ENCODE assay signal across 3 worm cellular contexts in genomic region chrX:8925443-8925842, ce11.
A peak's percentile ranks its signal among the peaks of the same experiment; 100 is the strongest.
TF ChIP-seq lines count a peak whose summit lies in the region.

No protein-coding gene starts in this region.

TF ChIP-seq in whole organism, L4 larva, 104 proteins besides CTCF, POLR2A, EP300 and RAD21 (continued from another document):
- TF ChIP-seq arid-1 (GFP tag; conservative IDR thresholded peaks at IDR 0.05; lab: Robert Waterston, UW) = peak; percentile 67; the same call in 1 of the 2 replicates
- no peak for TF ChIP-seq nhr-76 (tag; optimal IDR thresholded peaks at IDR 0.05; lab: Kevin White, UChicago)
- TF ChIP-seq mep-1 (tag; optimal IDR thresholded peaks at IDR 0.05; lab: Kevin White, UChicago) = peak; percentile 15
- peak in 1 of 2 experiments; percentile 24 for TF ChIP-seq hif-1 (tag; optimal IDR thresholded peaks at IDR 0.05; lab: Kevin White, UChicago)
- TF ChIP-seq F37D6.2 (tag; optimal IDR thresholded peaks at IDR 0.05; lab: Kevin White, UChicago) = no peak
- TF ChIP-seq hmg-1.1 (GFP tag; IDR thresholded peaks at IDR 0.05; lab: Robert Waterston, UW) = peak; percentile 58; the same call in 1 of the 2 replicates
- no peak for TF ChIP-seq sdz-12 (GFP tag; optimal IDR thresholded peaks at IDR 0.05; lab: Kevin White, UChicago)
- TF ChIP-seq mes-2 (tag; optimal IDR thresholded peaks at IDR 0.05; lab: Kevin White, UChicago; ENCODE audit: poor library complexity, severe bottlenecking) = no peak
- TF ChIP-seq daf-12 (tag; optimal IDR thresholded peaks at IDR 0.05; lab: Kevin White, UChicago) = no peak
- TF ChIP-seq snpc-1.2 (GFP tag; IDR thresholded peaks at IDR 0.05; lab: Robert Waterston, UW) = peak; percentile 83
- no peak for TF ChIP-seq nhr-102 (tag; optimal IDR thresholded peaks at IDR 0.05; lab: Kevin White, UChicago)
- no peak for TF ChIP-seq zfp-2 (tag; optimal IDR thresholded peaks at IDR 0.05; lab: Kevin White, UChicago)
- TF ChIP-seq Y105C5A.15 (GFP tag; IDR thresholded peaks at IDR 0.05; lab: Robert Waterston, UW) = no peak
- TF ChIP-seq daf-16 (GFP tag; optimal IDR thresholded peaks at IDR 0.05; lab: Kevin White, UChicago) = peak in 1 of 2 experiments; percentile 42
- peak; percentile 34 for TF ChIP-seq daf-16 (tag; optimal IDR thresholded peaks at IDR 0.05; lab: Kevin White, UChicago)
- TF ChIP-seq snpc-4 (tag; optimal IDR thresholded peaks at IDR 0.05; lab: Kevin White, UChicago) = no peak
- no peak for TF ChIP-seq ces-1 (GFP tag; optimal IDR thresholded peaks at IDR 0.05; lab: Kevin White, UChicago)
- peak; percentile 51; the same call in 1 of the 2 replicates for TF ChIP-seq daf-19 (GFP tag; conservative IDR thresholded peaks at IDR 0.05; lab: Robert Waterston, UW)
- no peak for TF ChIP-seq ceh-62 (tag; optimal IDR thresholded peaks at IDR 0.05; lab: Kevin White, UChicago)
- no peak for TF ChIP-seq egl-27 (tag; optimal IDR thresholded peaks at IDR 0.05; lab: Kevin White, UChicago)
- no peak for TF ChIP-seq unc-130 (GFP tag; optimal IDR thresholded peaks at IDR 0.05; lab: Kevin White, UChicago)
- TF ChIP-seq nhr-10 (tag; optimal IDR thresholded peaks at IDR 0.05; lab: Kevin White, UChicago) = no peak
- no peak for TF ChIP-seq T20F7.1 (GFP tag; optimal IDR thresholded peaks at IDR 0.05; lab: Kevin White, UChicago)
- TF ChIP-seq ceh-32 (tag; optimal IDR thresholded peaks at IDR 0.05; lab: Kevin White, UChicago; ENCODE audit: poor library complexity) = no peak
- TF ChIP-seq F26F4.8 (GFP tag; conservative IDR thresholded peaks at IDR 0.05; lab: Robert Waterston, UW) = no peak
- peak; percentile 69 for TF ChIP-seq madf-9 (GFP tag; conservative IDR thresholded peaks at IDR 0.05; lab: Robert Waterston, UW)
- TF ChIP-seq nhr-48 (tag; optimal IDR thresholded peaks at IDR 0.05; lab: Kevin White, UChicago) = peak; percentile 24
- TF ChIP-seq nhr-237 (tag; optimal IDR thresholded peaks at IDR 0.05; lab: Kevin White, UChicago) = no peak
- 0 out of 2 replicates have a peak, but pooled peaks have one; percentile 32 for TF ChIP-seq dmd-6 (GFP tag; IDR thresholded peaks at IDR 0.05; lab: Robert Waterston, UW)
- TF ChIP-seq zfp-3 (GFP tag; conservative IDR thresholded peaks at IDR 0.05; lab: Robert Waterston, UW) = 0 out of 2 replicates have a peak, but pooled peaks have one; percentile 15
- TF ChIP-seq lin-13 (GFP tag; optimal IDR thresholded peaks at IDR 0.05; lab: Kevin White, UChicago) = no peak
- no peak for TF ChIP-seq fkh-10 (GFP tag; optimal IDR thresholded peaks at IDR 0.05; lab: Kevin White, UChicago)
- peak; percentile 33 for TF ChIP-seq spr-1 (tag; optimal IDR thresholded peaks at IDR 0.05; lab: Kevin White, UChicago)
- no peak for TF ChIP-seq hlh-11 (tag; optimal IDR thresholded peaks at IDR 0.05; lab: Kevin White, UChicago)
- peak; percentile 86 for TF ChIP-seq lim-7 (GFP tag; IDR thresholded peaks at IDR 0.05; lab: Robert Waterston, UW)
- TF ChIP-seq nhr-41 (GFP tag; IDR thresholded peaks at IDR 0.05; lab: Robert Waterston, UW) = 0 out of 2 replicates have a peak, but pooled peaks have one; percentile 23
- TF ChIP-seq mxl-2 (GFP tag; conservative IDR thresholded peaks at IDR 0.05; lab: Robert Waterston, UW) = no peak
- TF ChIP-seq jun-1 (tag; optimal IDR thresholded peaks at IDR 0.05; lab: Kevin White, UChicago) = no peak
- peak; percentile 32 for TF ChIP-seq hlh-30 (tag; optimal IDR thresholded peaks at IDR 0.05; lab: Kevin White, UChicago; ENCODE audit: insufficient read depth)
- peak; percentile 16 for TF ChIP-seq mxl-3 (GFP tag; optimal IDR thresholded peaks at IDR 0.05; lab: Kevin White, UChicago)
- TF ChIP-seq ama-1 (optimal IDR thresholded peaks at IDR 0.05; lab: Kevin White, UChicago) = no peak
- no peak for TF ChIP-seq nhr-25 (tag; optimal IDR thresholded peaks at IDR 0.05; lab: Kevin White, UChicago; ENCODE audit: borderline replicate concordance, insufficient read depth)

TF ChIP-seq in whole organism, early embryonic, 17 proteins besides CTCF, POLR2A, EP300 and RAD21 (continued from another document):
- TF ChIP-seq ceh-13 (GFP tag; optimal IDR thresholded peaks at IDR 0.05; lab: Kevin White, UChicago) (no peak), hmg-4 (GFP tag; optimal IDR thresholded peaks at IDR 0.05; lab: Kevin White, UChicago) (no peak)

TF ChIP-seq in whole organism, young adult, 124 proteins besides CTCF, POLR2A, EP300 and RAD21 (continued from another document):
- TF ChIP-seq lin-26 (GFP tag; IDR thresholded peaks at IDR 0.05; lab: Robert Waterston, UW) (peak; percentile 90), attf-3 (GFP tag; conservative IDR thresholded peaks at IDR 0.05; lab: Robert Waterston, UW) (no peak), F37B4.10 (GFP tag; IDR thresholded peaks at IDR 0.05; lab: Robert Waterston, UW) (no peak), hmg-1.2 (GFP tag; IDR thresholded peaks at IDR 0.05; lab: Robert Waterston, UW) (peak; percentile 58; the same call in 1 of the 2 replicates), hrde-1 (tag; optimal IDR thresholded peaks at IDR 0.05; lab: Kevin White, UChicago; ENCODE audit: borderline replicate concordance) (no peak), ztf-25 (GFP tag; IDR thresholded peaks at IDR 0.05; lab: Robert Waterston, UW) (peak; percentile 83; the same call in 1 of the 2 replicates), Y95B8A.8 (GFP tag; IDR thresholded peaks at IDR 0.05; lab: Robert Waterston, UW) (no peak), attf-6 (GFP tag; IDR thresholded peaks at IDR 0.05; lab: Robert Waterston, UW) (no peak), nfyb-1 (GFP tag; IDR thresholded peaks at IDR 0.05; lab: Robert Waterston, UW) (no peak), gei-17 (GFP tag; optimal IDR thresholded peaks at IDR 0.05; lab: Kevin White, UChicago) (no peak), nhr-90 (tag; optimal IDR thresholded peaks at IDR 0.05; lab: Kevin White, UChicago) (peak; percentile 49), B0019.2 (GFP tag; conservative IDR thresholded peaks at IDR 0.05; lab: Robert Waterston, UW) (no peak), B0261.1 (tag; optimal IDR thresholded peaks at IDR 0.05; lab: Kevin White, UChicago) (peak; percentile 83), nhr-80 (tag; optimal IDR thresholded peaks at IDR 0.05; lab: Kevin White, UChicago) (no peak), C17E4.6 (GFP tag; IDR thresholded peaks at IDR 0.05; lab: Robert Waterston, UW) (no peak), F49E8.2 (tag; optimal IDR thresholded peaks at IDR 0.05; lab: Kevin White, UChicago; ENCODE audit: insufficient read depth) (no peak), lag-1 (GFP tag; IDR thresholded peaks at IDR 0.05; lab: Robert Waterston, UW) (no peak), egrh-3 (GFP tag; IDR thresholded peaks at IDR 0.05; lab: Robert Waterston, UW) (no peak), rec-8 (tag; optimal IDR thresholded peaks at IDR 0.05; lab: Kevin White, UChicago) (no peak), sea-2 (GFP tag; IDR thresholded peaks at IDR 0.05; lab: Robert Waterston, UW) (no peak), tbp1 (GFP tag; optimal IDR thresholded peaks at IDR 0.05; lab: Kevin White, UChicago) (peak; percentile 91), madf-3 (GFP tag; IDR thresholded peaks at IDR 0.05; lab: Robert Waterston, UW) (no peak), egl-44 (GFP tag; IDR thresholded peaks at IDR 0.05; lab: Robert Waterston, UW) (peak; percentile 38; the same call in 1 of the 2 replicates), ztf-18 (tag; optimal IDR thresholded peaks at IDR 0.05; lab: Kevin White, UChicago) (peak; percentile 40), snpc-1.3 (tag; optimal IDR thresholded peaks at IDR 0.05; lab: Kevin White, UChicago; ENCODE audit: insufficient read depth) (peak; percentile 27), ccch-3 (GFP tag; optimal IDR thresholded peaks at IDR 0.05; lab: Kevin White, UChicago) (no peak), F23B12.7 (tag; optimal IDR thresholded peaks at IDR 0.05; lab: Kevin White, UChicago; ENCODE audit: insufficient read depth) (peak; percentile 4), ama-1 (optimal IDR thresholded peaks at IDR 0.05; lab: Kevin White, UChicago) (no peak), ama-1 (GFP tag; optimal IDR thresholded peaks at IDR 0.05; lab: Kevin White, UChicago) (peak in 1 of 2 experiments; percentile 72), nhr-27 (tag; optimal IDR thresholded peaks at IDR 0.05; lab: Kevin White, UChicago) (no peak), F10E7.11 (tag; optimal IDR thresholded peaks at IDR 0.05; lab: Kevin White, UChicago) (no peak), F52B5.7 (tag; optimal IDR thresholded peaks at IDR 0.05; lab: Kevin White, UChicago) (no peak), cebp-1 (GFP tag; IDR thresholded peaks at IDR 0.05; lab: Robert Waterston, UW) (0 out of 2 replicates have a peak, but pooled peaks have one; percentile 27), cebp-1 (tag; optimal IDR thresholded peaks at IDR 0.05; lab: Kevin White, UChicago) (no peak)
